Fruit fly (Drosophila melanogaster): ENCODE results near the gene CG13609.

CG13609 gene

dm6 chr3R:24193373-24193879, 33.4 kb upstream of the CG13609 start, which contains the start of the genes SMC6 and CG6204:
SMC6 (minus strand) TSS chr3R:24193423.
CG6204 (plus strand) TSS chr3R:24193832.
- peak; percentile 88 for TF ChIP-seq sv (GFP tag; optimal IDR thresholded peaks at IDR 0.05)
- TF ChIP-seq br (GFP tag; optimal IDR thresholded peaks at IDR 0.05): peak; percentile 89
- peak; percentile 94 for TF ChIP-seq fru (GFP tag; optimal IDR thresholded peaks at IDR 0.05)
- TF ChIP-seq tai (GFP tag; optimal IDR thresholded peaks at IDR 0.05): no peak
- no peak for TF ChIP-seq Dif (GFP tag; optimal IDR thresholded peaks at IDR 0.05; ENCODE audit: partially characterized antibody)
- peak; percentile 90 for TF ChIP-seq psq (GFP tag; optimal IDR thresholded peaks at IDR 0.05)
- TF ChIP-seq Hr83 (GFP tag; optimal IDR thresholded peaks at IDR 0.05; ENCODE audit: poor library complexity, severe bottlenecking): peak; percentile 48
- TF ChIP-seq HLH106 (tag; optimal IDR thresholded peaks at IDR 0.05): peak; percentile 98
- peak; percentile 85 for TF ChIP-seq Jra (GFP tag; optimal IDR thresholded peaks at IDR 0.05)
- TF ChIP-seq GATAd (GFP tag; optimal IDR thresholded peaks at IDR 0.05): peak; percentile 83
- peak in 1 of 2 experiments; percentile 97 for TF ChIP-seq foxo (GFP tag; optimal IDR thresholded peaks at IDR 0.05)
- peak; percentile 86 for TF ChIP-seq sage (GFP tag; optimal IDR thresholded peaks at IDR 0.05)
- no peak for TF ChIP-seq Abd-B (GFP tag; optimal IDR thresholded peaks at IDR 0.05)
- TF ChIP-seq Dfd (GFP tag; optimal IDR thresholded peaks at IDR 0.05): no peak
- TF ChIP-seq Sp1 (GFP tag; optimal IDR thresholded peaks at IDR 0.05): peak; percentile 94
- no peak for TF ChIP-seq Myc (optimal IDR thresholded peaks at IDR 0.05)
- TF ChIP-seq h (GFP tag; optimal IDR thresholded peaks at IDR 0.05): peak; percentile 95
- TF ChIP-seq OdsH (GFP tag; optimal IDR thresholded peaks at IDR 0.05): peak; percentile 94
- TF ChIP-seq brk (GFP tag; optimal IDR thresholded peaks at IDR 0.05): no peak
- no peak for TF ChIP-seq dl (GFP tag; optimal IDR thresholded peaks at IDR 0.05; ENCODE audit: insufficient read depth in 1 of 2, partially characterized antibody in 2 of 2)
- TF ChIP-seq pan (optimal IDR thresholded peaks at IDR 0.05): no peak
- TF ChIP-seq CG9705 (GFP tag; optimal IDR thresholded peaks at IDR 0.05): peak; percentile 96
- TF ChIP-seq lola (GFP tag; optimal IDR thresholded peaks at IDR 0.05): no peak
- no peak for TF ChIP-seq usp (GFP tag; optimal IDR thresholded peaks at IDR 0.05)
- TF ChIP-seq CG32264 (GFP tag; optimal IDR thresholded peaks at IDR 0.05): peak; percentile 77
- TF ChIP-seq N (GFP tag; optimal IDR thresholded peaks at IDR 0.05): no peak
- peak; percentile 48 for TF ChIP-seq Vsx2 (GFP tag; optimal IDR thresholded peaks at IDR 0.05; ENCODE audit: partially characterized antibody)
- peak; percentile 93 for TF ChIP-seq ey (GFP tag; optimal IDR thresholded peaks at IDR 0.05)
- peak; percentile 20 for TF ChIP-seq Rel (GFP tag; optimal IDR thresholded peaks at IDR 0.05)
- peak; percentile 84 for TF ChIP-seq Rel (tag; optimal IDR thresholded peaks at IDR 0.05)
- peak; percentile 93 for TF ChIP-seq Hnf4 (GFP tag; optimal IDR thresholded peaks at IDR 0.05)
- no peak for TF ChIP-seq Hr78 (GFP tag; optimal IDR thresholded peaks at IDR 0.05)
- peak; percentile 95 for TF ChIP-seq woc (GFP tag; optimal IDR thresholded peaks at IDR 0.05)
- TF ChIP-seq dsf (GFP tag; optimal IDR thresholded peaks at IDR 0.05; ENCODE audit: borderline replicate concordance): peak; percentile 84
- TF ChIP-seq rgr (GFP tag; optimal IDR thresholded peaks at IDR 0.05): peak; percentile 95
- peak; percentile 1 for TF ChIP-seq jim (GFP tag; optimal IDR thresholded peaks at IDR 0.05)
- peak; percentile 58 for TF ChIP-seq Mio (GFP tag; optimal IDR thresholded peaks at IDR 0.05)
- TF ChIP-seq CrebA (GFP tag; optimal IDR thresholded peaks at IDR 0.05; ENCODE audit: borderline replicate concordance): no peak
- TF ChIP-seq dmrt93B (GFP tag; optimal IDR thresholded peaks at IDR 0.05): peak; percentile 93

DNA sequence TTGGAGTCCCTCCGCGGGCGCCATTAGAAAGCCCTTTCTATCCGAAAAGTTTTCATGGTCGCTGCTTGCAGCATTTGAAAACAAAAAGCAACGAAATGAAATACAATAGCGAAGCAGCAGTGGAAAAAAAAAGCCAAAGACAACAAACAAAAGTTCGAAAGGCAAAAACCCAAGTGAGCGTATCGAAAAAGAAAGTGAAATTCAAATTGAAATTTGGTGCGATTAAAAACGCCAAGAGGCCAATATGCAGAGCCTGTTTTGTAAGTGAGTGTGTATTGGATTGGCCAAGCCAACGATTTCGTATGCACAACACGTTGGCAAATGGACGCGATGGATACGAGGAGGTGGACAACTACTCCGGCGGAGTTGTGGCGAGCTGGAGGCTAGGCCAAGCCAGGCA, 24.1 kb upstream of the CG13609 start:
- no peak for TF ChIP-seq Dif (GFP tag; optimal IDR thresholded peaks at IDR 0.05; ENCODE audit: partially characterized antibody)
- TF ChIP-seq GATAd (GFP tag; optimal IDR thresholded peaks at IDR 0.05): no peak
- no peak for TF ChIP-seq Hr78 (GFP tag; optimal IDR thresholded peaks at IDR 0.05)
- TF ChIP-seq psq (GFP tag; optimal IDR thresholded peaks at IDR 0.05): no peak
- no peak for TF ChIP-seq Hr83 (GFP tag; optimal IDR thresholded peaks at IDR 0.05; ENCODE audit: poor library complexity, severe bottlenecking)
- TF ChIP-seq tai (GFP tag; optimal IDR thresholded peaks at IDR 0.05): no peak
- no peak for TF ChIP-seq foxo (GFP tag; optimal IDR thresholded peaks at IDR 0.05)
- no peak for TF ChIP-seq Dfd (GFP tag; optimal IDR thresholded peaks at IDR 0.05)
- no peak for TF ChIP-seq lola (GFP tag; optimal IDR thresholded peaks at IDR 0.05)
- TF ChIP-seq CG9705 (GFP tag; optimal IDR thresholded peaks at IDR 0.05): no peak
- no peak for TF ChIP-seq h (GFP tag; optimal IDR thresholded peaks at IDR 0.05)
- no peak for TF ChIP-seq Sp1 (GFP tag; optimal IDR thresholded peaks at IDR 0.05)
- no peak for TF ChIP-seq N (GFP tag; optimal IDR thresholded peaks at IDR 0.05)
- no peak for TF ChIP-seq Abd-B (GFP tag; optimal IDR thresholded peaks at IDR 0.05)
- no peak for TF ChIP-seq dl (GFP tag; optimal IDR thresholded peaks at IDR 0.05; ENCODE audit: insufficient read depth in 1 of 2, partially characterized antibody in 2 of 2)
- no peak for TF ChIP-seq usp (GFP tag; optimal IDR thresholded peaks at IDR 0.05)
- TF ChIP-seq Vsx2 (GFP tag; optimal IDR thresholded peaks at IDR 0.05; ENCODE audit: partially characterized antibody): no peak
- no peak for TF ChIP-seq CG32264 (GFP tag; optimal IDR thresholded peaks at IDR 0.05)

All from whole organism, wandering third instar larva.